Worm (Caenorhabditis elegans) whole organism, L1 larva: ENCODE data around the gene flp-18.
A peak's percentile ranks its signal among the peaks of the same experiment; 100 is the strongest.

ENCODE experiments used
- C04F5.9 ChIP-seq: sonication (generic microtip); optimal IDR thresholded peaks from 2 replicates; lab custom pipeline; 2016; ENCODE audit warnings: missing genetic modification characterization, missing compliant biosample characterization
- C34B4.2 ChIP-seq: sonication (generic microtip); optimal IDR thresholded peaks from 2 replicates; lab custom pipeline; 2017; ENCODE audit warnings: mild to moderate bottlenecking, missing genetic modification characterization, missing compliant biosample characterization
- aha-1 ChIP-seq: fragments of 150-350 bp; optimal IDR thresholded peaks from 2 replicates; lab custom pipeline; 2014; ENCODE audit warnings: missing biosample characterization, missing genetic modification characterization
- ceh-8 ChIP-seq: fragments of 200-800 bp; sonication (Bioruptor generic); optimal IDR thresholded peaks from 2 replicates; lab custom pipeline; 2018; ENCODE audit warnings: mild to moderate bottlenecking, missing genetic modification characterization, moderate library complexity, missing compliant biosample characterization
- ceh-82 ChIP-seq, 3 experiments: fragments of 150-350 bp in 1 of 3; sonication (generic microtip) in 2 of 3; optimal IDR thresholded peaks; 2 replicates each; lab custom pipeline; 2014 to 2017; ENCODE audit warnings: missing biosample characterization in 3 of 3, missing genetic modification characterization in 3 of 3
- ceh-90 ChIP-seq: sonication (generic microtip); optimal IDR thresholded peaks from 2 replicates; lab custom pipeline; 2016; ENCODE audit warnings: missing genetic modification characterization, missing compliant biosample characterization
- ces-1 ChIP-seq: fragments of 150-350 bp; optimal IDR thresholded peaks from 2 replicates; lab custom pipeline; 2014; ENCODE audit warnings: missing biosample characterization, missing genetic modification reagents, missing genetic modification characterization
- dpl-1 ChIP-seq, 3 experiments: fragments of 150-350 bp in 2 of 3; sonication (generic microtip) in 1 of 3; optimal IDR thresholded peaks; 2 replicates each; lab custom pipeline; 2014 to 2017; ENCODE audit warnings: missing biosample characterization in 3 of 3, missing genetic modification characterization in 3 of 3, missing genetic modification reagents in 3 of 3
- dsc-1 ChIP-seq: sonication (generic microtip); optimal IDR thresholded peaks from 2 replicates; lab custom pipeline; 2016; ENCODE audit warnings: mild to moderate bottlenecking, missing genetic modification characterization, missing compliant biosample characterization
- efl-1 ChIP-seq, 4 experiments: fragments of 150-350 bp; optimal IDR thresholded peaks in 3 of 4; peaks in 1 of 4; 1 replicate in 1 of 4; 2 replicates in 3 of 4; lab custom pipeline; 2014; ENCODE audit warnings: missing biosample characterization in 2 of 4, missing genetic modification characterization in 2 of 4, missing genetic modification reagents in 2 of 4
- efl-3 ChIP-seq: fragments of 200-800 bp; sonication (Bioruptor generic); optimal IDR thresholded peaks from 2 replicates; lab custom pipeline; 2018; ENCODE audit warnings: mild to moderate bottlenecking, missing genetic modification characterization, missing compliant biosample characterization
- egl-27 ChIP-seq, 2 experiments: fragments of 150-350 bp in 1 of 2; sonication (generic microtip); optimal IDR thresholded peaks; 3 replicates each; lab custom pipeline; 2017 to 2018; ENCODE audit warnings: missing biosample characterization in 2 of 2, missing genetic modification characterization in 2 of 2, missing genetic modification reagents in 2 of 2
- fkh-4 ChIP-seq: sonication (generic microtip); optimal IDR thresholded peaks from 2 replicates; lab custom pipeline; 2016; ENCODE audit warnings: missing compliant biosample characterization, missing genetic modification characterization, borderline replicate concordance
- fkh-8 ChIP-seq: sonication (generic microtip); optimal IDR thresholded peaks from 2 replicates; lab custom pipeline; 2016; ENCODE audit warnings: mild to moderate bottlenecking, missing genetic modification characterization, missing compliant biosample characterization
- fos-1 ChIP-seq: fragments of 150-350 bp; optimal IDR thresholded peaks from 2 replicates; lab custom pipeline; 2014; ENCODE audit warnings: missing biosample characterization, missing genetic modification characterization
- hlh-17 ChIP-seq: fragments of 200-800 bp; sonication (Bioruptor generic); optimal IDR thresholded peaks from 2 replicates; lab custom pipeline; 2018; ENCODE audit warnings: missing genetic modification characterization, mild to moderate bottlenecking, missing compliant biosample characterization, moderate library complexity, borderline replicate concordance
- irx-1 ChIP-seq: sonication (generic microtip); optimal IDR thresholded peaks from 2 replicates; lab custom pipeline; 2016; ENCODE audit warnings: missing genetic modification characterization, missing compliant biosample characterization
- lin-15B ChIP-seq: fragments of 150-350 bp; sonication (generic microtip); optimal IDR thresholded peaks from 3 replicates; lab custom pipeline; 2014; ENCODE audit warnings: missing biosample characterization, missing genetic modification characterization
- lin-35 ChIP-seq, 2 experiments: fragments of 150-350 bp; optimal IDR thresholded peaks; 2 replicates each; lab custom pipeline; 2014; ENCODE audit warnings: missing biosample characterization in 2 of 2, missing genetic modification characterization in 2 of 2, missing genetic modification reagents in 2 of 2
- lir-3 ChIP-seq: sonication (generic microtip); optimal IDR thresholded peaks from 2 replicates; lab custom pipeline; 2016; ENCODE audit warnings: mild to moderate bottlenecking, missing genetic modification characterization, moderate library complexity, missing compliant biosample characterization; ENCODE audit not compliant: poor library complexity
- lsy-2 ChIP-seq, 2 experiments: fragments of 150-350 bp; optimal IDR thresholded peaks; 2 replicates each; lab custom pipeline; 2014; ENCODE audit warnings: missing biosample characterization in 2 of 2, missing genetic modification characterization in 2 of 2
- mdl-1 ChIP-seq, 2 experiments: fragments of 150-350 bp; optimal IDR thresholded peaks; 2 replicates each; lab custom pipeline; 2014 to 2017; ENCODE audit warnings: missing biosample characterization in 2 of 2, missing genetic modification characterization in 2 of 2, inconsistent platforms in 1 of 2
- mep-1 ChIP-seq: fragments of 150-350 bp; optimal IDR thresholded peaks from 2 replicates; lab custom pipeline; 2014; ENCODE audit warnings: missing biosample characterization, missing genetic modification characterization
- nhr-20 ChIP-seq: sonication (generic microtip); optimal IDR thresholded peaks from 2 replicates; lab custom pipeline; 2016; ENCODE audit warnings: mild to moderate bottlenecking, missing genetic modification characterization, missing compliant biosample characterization
- nhr-71 ChIP-seq: sonication (generic microtip); optimal IDR thresholded peaks from 2 replicates; lab custom pipeline; 2016; ENCODE audit warnings: mild to moderate bottlenecking, missing genetic modification characterization, moderate library complexity, missing compliant biosample characterization
- nhr-76 ChIP-seq: sonication (generic microtip); optimal IDR thresholded peaks from 2 replicates; lab custom pipeline; 2017; ENCODE audit warnings: missing biosample characterization, missing genetic modification characterization
- nhr-90 ChIP-seq: sonication (generic microtip); optimal IDR thresholded peaks from 2 replicates; lab custom pipeline; 2016; ENCODE audit warnings: mild to moderate bottlenecking, missing genetic modification characterization, missing compliant biosample characterization; ENCODE audit not compliant: poor library complexity
- pag-3 ChIP-seq: sonication (generic microtip); optimal IDR thresholded peaks from 2 replicates; lab custom pipeline; 2017; ENCODE audit warnings: missing genetic modification characterization, mild to moderate bottlenecking, missing compliant biosample characterization, antibody characterized with exemption, borderline replicate concordance; ENCODE audit not compliant: insufficient read depth
- skn-1 ChIP-seq: fragments of 150-350 bp; optimal IDR thresholded peaks from 2 replicates; lab custom pipeline; 2014; ENCODE audit warnings: missing biosample characterization, missing genetic modification characterization
- snu-23 ChIP-seq: sonication (generic microtip); optimal IDR thresholded peaks from 2 replicates; lab custom pipeline; 2016; ENCODE audit warnings: missing genetic modification characterization, missing compliant biosample characterization
- sox-4 ChIP-seq: sonication (generic microtip); optimal IDR thresholded peaks from 2 replicates; lab custom pipeline; 2016; ENCODE audit warnings: missing genetic modification characterization, missing compliant biosample characterization
- swsn-7 ChIP-seq: sonication (generic microtip); optimal IDR thresholded peaks from 2 replicates; lab custom pipeline; 2016; ENCODE audit warnings: missing genetic modification characterization, missing compliant biosample characterization
- tlp-1 ChIP-seq: fragments of 150-350 bp; optimal IDR thresholded peaks from 2 replicates; lab custom pipeline; 2014; ENCODE audit warnings: missing biosample characterization, missing genetic modification characterization
- unc-86 ChIP-seq: sonication (generic microtip); optimal IDR thresholded peaks from 2 replicates; lab custom pipeline; 2016; ENCODE audit warnings: missing genetic modification characterization, missing compliant biosample characterization
- ztf-4 ChIP-seq: fragments of 150-350 bp; optimal IDR thresholded peaks from 2 replicates; lab custom pipeline; 2014; ENCODE audit warnings: missing biosample characterization, missing genetic modification characterization

flp-18 gene

ce11 chrX:2996976-2997399, 21.4 kb downstream of the flp-18 start (continued):
- TF ChIP-seq tlp-1 (tag; lab: Kevin White, UChicago), result peak; percentile 67
- peak; percentile 94 for TF ChIP-seq fkh-8 (tag; lab: Kevin White, UChicago)
- peak; percentile 100 for TF ChIP-seq dsc-1 (tag; lab: Kevin White, UChicago)
- TF ChIP-seq aha-1, result peak; percentile 45
- peak; percentile 72 to 88 for TF ChIP-seq lin-35 (GFP tag; optimal IDR thresholded peaks at IDR 0.05; lab: Kevin White, UChicago)
- peak; percentile 98 for TF ChIP-seq unc-86
- TF ChIP-seq, all 84 proteins: peak for 78

DNA sequence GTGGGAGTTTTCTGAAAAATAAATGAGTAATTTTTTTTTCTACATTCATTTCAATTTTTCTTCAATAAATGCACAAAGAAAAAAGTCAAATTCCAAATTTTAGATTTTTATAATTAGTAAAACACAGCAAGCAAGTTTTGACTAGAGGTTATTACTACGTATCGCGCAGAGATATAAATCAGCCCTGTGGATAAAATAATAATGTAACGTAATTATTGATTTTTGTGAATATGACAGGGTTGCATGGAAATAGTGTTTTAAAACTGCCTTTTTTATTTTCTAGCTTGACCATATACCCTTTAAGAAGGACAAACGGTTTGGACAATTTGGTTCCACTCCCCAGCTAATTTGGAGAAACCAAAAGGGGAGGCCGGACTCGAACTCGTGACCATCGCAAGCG, 22.0 kb downstream of the flp-18 start:
- no peak for TF ChIP-seq efl-1 (optimal IDR thresholded peaks at IDR 0.05; lab: Kevin White, UChicago)
- TF ChIP-seq efl-1 (GFP tag; optimal IDR thresholded peaks at IDR 0.05 in 1 of 2; lab: Kevin White, UChicago), result peak in 1 of 2 experiments; percentile 29
- no peak for TF ChIP-seq ceh-90 (tag; lab: Kevin White, UChicago)
- peak in 1 of 3 experiments; percentile 38 for TF ChIP-seq ceh-82 (tag; optimal IDR thresholded peaks at IDR 0.05; lab: Kevin White, UChicago)
- TF ChIP-seq egl-27 (tag; optimal IDR thresholded peaks at IDR 0.05; lab: Kevin White, UChicago), result no peak
- no peak for TF ChIP-seq nhr-20
- TF ChIP-seq, all 84 proteins: peak for 2

DNA sequence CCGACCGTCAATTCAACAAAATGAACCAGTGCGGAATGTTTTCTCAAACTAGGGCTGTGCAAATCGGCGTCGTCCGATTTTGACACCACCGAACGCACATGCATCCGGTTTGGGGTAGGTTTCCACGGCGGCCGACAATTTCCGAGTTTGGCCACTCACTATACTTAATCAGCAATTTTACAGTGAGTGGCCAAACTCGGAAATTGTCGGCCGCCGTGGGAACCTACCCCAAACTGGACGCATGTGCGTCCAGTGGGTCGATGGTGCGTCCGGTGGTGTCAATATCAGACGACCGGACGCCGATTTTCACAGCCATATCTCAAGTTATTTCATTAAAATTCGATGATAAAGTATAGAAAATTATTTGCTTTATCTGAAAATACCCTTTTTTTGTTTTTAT, 28.2 kb downstream of the flp-18 start:
- TF ChIP-seq mdl-1 (tag; optimal IDR thresholded peaks at IDR 0.05; lab: Kevin White, UChicago) (no peak), dpl-1 (GFP tag; optimal IDR thresholded peaks at IDR 0.05; lab: Kevin White, UChicago) (no peak), ztf-4 (no peak), aha-1 (no peak), lsy-2 (tag; optimal IDR thresholded peaks at IDR 0.05; lab: Kevin White, UChicago) (no peak), lir-3 (no peak), skn-1 (no peak), irx-1 (tag; lab: Kevin White, UChicago) (no peak), efl-1 (optimal IDR thresholded peaks at IDR 0.05; lab: Kevin White, UChicago) (no peak), efl-1 (GFP tag; optimal IDR thresholded peaks at IDR 0.05 in 1 of 2; lab: Kevin White, UChicago) (no peak), nhr-90 (tag; lab: Kevin White, UChicago) (no peak), unc-86 (no peak), swsn-7 (tag; lab: Kevin White, UChicago) (no peak), sox-4 (no peak), hlh-17 (GFP tag; lab: Kevin White, UChicago) (no peak), snu-23 (GFP tag; lab: Kevin White, UChicago) (no peak), ces-1 (no peak), C04F5.9 (tag; lab: Kevin White, UChicago) (no peak)
- TF ChIP-seq, all 84 proteins: peak for 0

DNA sequence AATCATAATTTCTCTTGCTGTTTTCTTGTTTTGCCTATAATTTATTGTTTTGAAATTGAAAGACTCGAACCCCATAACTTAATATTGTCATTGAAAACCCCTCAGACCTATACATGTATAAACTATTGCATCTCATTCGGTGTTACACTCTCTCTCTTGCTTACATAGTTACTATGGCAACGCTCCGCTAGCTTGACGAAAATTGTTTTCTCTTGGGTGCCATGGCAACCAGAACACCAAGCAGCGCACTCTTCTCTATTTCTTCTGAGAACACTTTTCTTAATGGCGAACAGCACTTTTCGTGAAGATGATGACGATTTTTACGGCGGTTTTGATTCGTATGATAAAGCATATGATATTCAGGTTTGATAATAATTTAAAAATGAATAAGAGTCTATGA, 34.4 kb downstream of the flp-18 start, which contains the start of gene osm-5:
Gene osm-5 (plus strand): TSS at position 268 of the 400 bp plus-strand sequence.
- TF ChIP-seq lin-15B (tag; lab: Kevin White, UChicago) (no peak), swsn-7 (tag; lab: Kevin White, UChicago) (no peak), efl-1 (optimal IDR thresholded peaks at IDR 0.05; lab: Kevin White, UChicago) (no peak), efl-1 (GFP tag; optimal IDR thresholded peaks at IDR 0.05 in 1 of 2; lab: Kevin White, UChicago) (peak in 1 of 2 experiments; percentile 45), fos-1 (tag; lab: Kevin White, UChicago) (no peak), fkh-8 (tag; lab: Kevin White, UChicago) (peak; percentile 92), ces-1 (no peak), nhr-71 (tag; lab: Kevin White, UChicago) (peak; percentile 6), C34B4.2 (tag; lab: Kevin White, UChicago) (no peak), mep-1 (no peak)

- no peak for TF ChIP-seq lsy-2 (tag; optimal IDR thresholded peaks at IDR 0.05; lab: Kevin White, UChicago)
- no peak for TF ChIP-seq ceh-8 (GFP tag; lab: Kevin White, UChicago)
- no peak for TF ChIP-seq efl-3 (GFP tag; lab: Kevin White, UChicago)
- TF ChIP-seq fkh-4 (tag; lab: Kevin White, UChicago), result no peak
- TF ChIP-seq pag-3 (tag; lab: Kevin White, UChicago), result no peak
- TF ChIP-seq nhr-76 (tag; lab: Kevin White, UChicago), result no peak
Measured at ce11 chrX:2981715-2982114, 36.6 kb downstream of the flp-18 start, which contains the start of gene nspg-5. nspg-5 (plus strand) TSS chrX:2982015.
